Worm (Caenorhabditis elegans): Measurements from ENCODE around the gene misc-1.

misc-1 gene

ce11 chrII:255124-255523, 31.3 kb upstream of the misc-1 start:
- no peak for TF ChIP-seq hlh-4 (tag; optimal IDR thresholded peaks at IDR 0.05)
- TF ChIP-seq irx-1 (tag; optimal IDR thresholded peaks at IDR 0.05) = peak; percentile 94
- peak; percentile 96 for TF ChIP-seq isw-1 (GFP tag; IDR thresholded peaks at IDR 0.05)
- TF ChIP-seq tlp-1 (tag; optimal IDR thresholded peaks at IDR 0.05) = no peak
- TF ChIP-seq nhr-90 (tag; optimal IDR thresholded peaks at IDR 0.05; ENCODE audit: poor library complexity) = peak; percentile 98
- TF ChIP-seq grh-1 (GFP tag; IDR thresholded peaks at IDR 0.05) = peak; percentile 92
- TF ChIP-seq fos-1 (tag; optimal IDR thresholded peaks at IDR 0.05) = peak; percentile 92
- TF ChIP-seq egl-13 (tag; optimal IDR thresholded peaks at IDR 0.05) = peak; percentile 86
- peak; percentile 97 for TF ChIP-seq nhr-85 (tag)
- peak; percentile 96 for TF ChIP-seq lin-14 (GFP tag; optimal IDR thresholded peaks at IDR 0.05)
- no peak for TF ChIP-seq ama-1 (optimal IDR thresholded peaks at IDR 0.05)
- TF ChIP-seq nhr-28 (tag; optimal IDR thresholded peaks at IDR 0.05) = no peak
- peak; percentile 87 for TF ChIP-seq zip-4 (GFP tag; optimal IDR thresholded peaks at IDR 0.05)
- TF ChIP-seq nhr-71 (tag; optimal IDR thresholded peaks at IDR 0.05) = peak; percentile 98
- peak; percentile 96 for TF ChIP-seq nhr-19 (GFP tag; conservative IDR thresholded peaks at IDR 0.05)
- peak; percentile 75 for TF ChIP-seq mef-2 (tag; optimal IDR thresholded peaks at IDR 0.05)
- no peak for TF ChIP-seq nhr-84 (tag; optimal IDR thresholded peaks at IDR 0.05)
- peak; percentile 69 for TF ChIP-seq aly-2 (tag; optimal IDR thresholded peaks at IDR 0.05)
- TF ChIP-seq fkh-8 (tag; optimal IDR thresholded peaks at IDR 0.05) = peak; percentile 95
- TF ChIP-seq lin-39 (tag; optimal IDR thresholded peaks at IDR 0.05) = peak; percentile 93
- peak; percentile 97 for TF ChIP-seq tbx-2 (tag; optimal IDR thresholded peaks at IDR 0.05)
- TF ChIP-seq nhr-76 (tag; optimal IDR thresholded peaks at IDR 0.05) = peak; percentile 58
- peak; percentile 97 for TF ChIP-seq mep-1 (tag; optimal IDR thresholded peaks at IDR 0.05)
- TF ChIP-seq lin-13 (GFP tag; optimal IDR thresholded peaks at IDR 0.05) = peak; percentile 98
- peak in 1 of 2 experiments; percentile 86 for TF ChIP-seq mdl-1 (tag; optimal IDR thresholded peaks at IDR 0.05)
- TF ChIP-seq fkh-4 (tag; optimal IDR thresholded peaks at IDR 0.05; ENCODE audit: borderline replicate concordance) = peak; percentile 84
- peak in 5 of 6 experiments; percentile 39 to 94 (median 62) for TF ChIP-seq elt-3 (tag; optimal IDR thresholded peaks at IDR 0.05)
- no peak for TF ChIP-seq ets-5 (GFP tag; IDR thresholded peaks at IDR 0.05)
- TF ChIP-seq xbp-1 (tag; optimal IDR thresholded peaks at IDR 0.05) = peak; percentile 96
- peak; percentile 86 for TF ChIP-seq sup-37 (GFP tag; optimal IDR thresholded peaks at IDR 0.05)
- TF ChIP-seq C16A3.4 (tag; optimal IDR thresholded peaks at IDR 0.05) = peak; percentile 99
- peak; percentile 50 for TF ChIP-seq aha-1 (tag; optimal IDR thresholded peaks at IDR 0.05)
- peak; percentile 93 for TF ChIP-seq hpl-2 (GFP tag; optimal IDR thresholded peaks at IDR 0.05)
- TF ChIP-seq nhr-237 (tag; optimal IDR thresholded peaks at IDR 0.05) = peak; percentile 86
- peak; percentile 95 to 96 for TF ChIP-seq lsy-2 (tag; optimal IDR thresholded peaks at IDR 0.05)
- peak; percentile 93 for TF ChIP-seq vab-15 (tag; optimal IDR thresholded peaks at IDR 0.05)
- TF ChIP-seq unc-98 (GFP tag; IDR thresholded peaks at IDR 0.05) = peak; percentile 65; the same call in 1 of the 2 replicates
- peak; percentile 98 for TF ChIP-seq nhr-47 (tag; optimal IDR thresholded peaks at IDR 0.05)
- peak; percentile 90 for TF ChIP-seq jun-1 (tag; optimal IDR thresholded peaks at IDR 0.05)
- peak; percentile 97 for TF ChIP-seq nhr-20 (tag; optimal IDR thresholded peaks at IDR 0.05)
- TF ChIP-seq unc-30 (tag; optimal IDR thresholded peaks at IDR 0.05) = no peak
- TF ChIP-seq ces-1 (GFP tag; optimal IDR thresholded peaks at IDR 0.05) = peak; percentile 93
- peak; percentile 91 for TF ChIP-seq sox-4 (tag; optimal IDR thresholded peaks at IDR 0.05)
- peak; percentile 48 to 93 for TF ChIP-seq ztf-11 (tag; optimal IDR thresholded peaks at IDR 0.05)
- no peak for TF ChIP-seq unc-62 (GFP tag; optimal IDR thresholded peaks at IDR 0.05)
- TF ChIP-seq Y116A8C.19 (tag; optimal IDR thresholded peaks at IDR 0.05; ENCODE audit: borderline replicate concordance) = no peak
- peak; percentile 90 for TF ChIP-seq ceh-88 (GFP tag; IDR thresholded peaks at IDR 0.05)
- peak; percentile 74 for TF ChIP-seq ceh-90 (tag; optimal IDR thresholded peaks at IDR 0.05)
- TF ChIP-seq lin-15B (tag; optimal IDR thresholded peaks at IDR 0.05) = peak; percentile 99
- TF ChIP-seq pqm-1 (tag; optimal IDR thresholded peaks at IDR 0.05) = peak; percentile 94
- TF ChIP-seq pax-3 (tag; optimal IDR thresholded peaks at IDR 0.05) = peak; percentile 91
- TF ChIP-seq efl-3 (GFP tag; optimal IDR thresholded peaks at IDR 0.05) = peak; percentile 79
- TF ChIP-seq swsn-7 (tag; optimal IDR thresholded peaks at IDR 0.05) = peak; percentile 97
- peak; percentile 11 for TF ChIP-seq ceh-63 (GFP tag; optimal IDR thresholded peaks at IDR 0.05)

All from whole organism, L1 larva.